Fruit fly (Drosophila melanogaster): ENCODE measurements around the gene CG9784.

DNA sequence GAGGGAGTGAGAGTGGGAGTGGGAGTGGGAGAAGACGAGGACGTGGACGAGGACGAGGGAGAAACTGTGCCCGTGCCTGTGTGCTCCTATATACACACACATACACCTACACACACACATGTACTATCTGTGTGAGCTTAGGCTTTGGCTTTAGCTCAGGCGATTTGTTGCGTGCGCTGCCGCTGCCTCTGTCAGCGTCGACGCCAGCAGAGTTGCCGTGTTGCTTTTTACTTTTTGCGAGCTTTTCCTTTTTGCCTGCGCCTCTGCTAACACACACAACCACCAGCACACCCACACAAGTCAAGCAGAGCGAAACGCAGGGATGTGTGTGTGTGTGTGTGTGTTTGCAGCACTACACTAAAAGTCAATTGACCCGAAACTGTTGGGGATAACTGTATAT is 16.9 kb downstream of the CG9784 start:
- TF ChIP-seq h (optimal IDR thresholded peaks at IDR 0.05) (no peak), danr (GFP tag; IDR thresholded peaks at IDR 0.05) (no peak)
